Fruit fly (Drosophila melanogaster) whole organism, embryonic: ENCODE measurements around the gene trbl.
A peak's percentile ranks its signal among the peaks of the same experiment; 100 is the strongest.

ENCODE experiments used
- Bgb ChIP-seq: fragments of 200-800 bp; sonication (Bioruptor generic); IDR thresholded peaks from 2 replicates; pipeline ENCODE4 v1.3.6; 2022; ENCODE audit warnings: missing biosample characterization, missing genetic modification characterization; ENCODE audit not compliant: partially characterized antibody
- CG10565 ChIP-seq: fragments of 200-800 bp; sonication (Bioruptor generic); optimal IDR thresholded peaks from 3 replicates; lab custom pipeline; 2016; ENCODE audit warnings: missing biosample characterization, mild to moderate bottlenecking, missing genetic modification characterization
- CG11695 ChIP-seq: fragments of 200-800 bp; sonication (Bioruptor generic); IDR thresholded peaks from 3 replicates; pipeline ENCODE4 v1.3.6; 2022; ENCODE audit warnings: missing biosample characterization, missing genetic modification characterization
- CG12104 ChIP-seq: fragments of 200-800 bp; sonication (Bioruptor generic); optimal IDR thresholded peaks from 3 replicates; lab custom pipeline; 2016; ENCODE audit warnings: missing biosample characterization, missing genetic modification characterization
- CG12299 ChIP-seq: fragments of 200-800 bp; sonication (Bioruptor generic); optimal IDR thresholded peaks from 2 replicates; lab custom pipeline; 2018; ENCODE audit warnings: missing biosample characterization, mild to moderate bottlenecking, missing genetic modification characterization
- CG13287 ChIP-seq: fragments of 200-800 bp; sonication (Bioruptor generic); IDR thresholded peaks from 2 replicates; pipeline ENCODE4 v1.3.6; 2022; ENCODE audit warnings: missing biosample characterization, missing genetic modification characterization; ENCODE audit not compliant: partially characterized antibody
- CG13296 ChIP-seq: fragments of 200-800 bp; sonication (Bioruptor generic); optimal IDR thresholded peaks from 3 replicates; lab custom pipeline; 2018; ENCODE audit warnings: missing biosample characterization, mild to moderate bottlenecking, missing genetic modification characterization
- CG14014 ChIP-seq: fragments of 200-800 bp; sonication (Bioruptor generic); IDR thresholded peaks from 2 replicates; pipeline ENCODE4 v1.3.6; 2022; ENCODE audit warnings: missing biosample characterization, missing genetic modification characterization
- CG14965 ChIP-seq: fragments of 200-800 bp; sonication (Bioruptor generic); optimal IDR thresholded peaks from 2 replicates; lab custom pipeline; 2016; ENCODE audit warnings: missing biosample characterization, missing genetic modification characterization, borderline replicate concordance
- CG16779 ChIP-seq: fragments of 200-800 bp; sonication (Bioruptor generic); IDR thresholded peaks from 2 replicates; pipeline ENCODE4 v1.3.6; 2022; ENCODE audit warnings: missing biosample characterization, missing genetic modification characterization
- CG18619 ChIP-seq: fragments of 200-800 bp; sonication (Bioruptor generic); optimal IDR thresholded peaks from 3 replicates; lab custom pipeline; 2017; ENCODE audit warnings: missing biosample characterization, mild to moderate bottlenecking, missing genetic modification characterization
- CG2889 ChIP-seq: fragments of 200-800 bp; sonication (Bioruptor generic); IDR thresholded peaks from 3 replicates; pipeline ENCODE4 v1.3.6; 2022; ENCODE audit warnings: missing biosample characterization, missing genetic modification characterization
- CG30403 ChIP-seq: fragments of 200-800 bp; sonication (Bioruptor generic); optimal IDR thresholded peaks from 3 replicates; lab custom pipeline; 2016; ENCODE audit warnings: missing biosample characterization, missing genetic modification characterization
- CG3281 ChIP-seq: fragments of 200-800 bp; sonication (Bioruptor generic); optimal IDR thresholded peaks from 3 replicates; lab custom pipeline; 2017; ENCODE audit warnings: missing biosample characterization, mild to moderate bottlenecking, missing genetic modification characterization
- CG34224 ChIP-seq: fragments of 200-800 bp; sonication (Bioruptor generic); IDR thresholded peaks from 3 replicates; pipeline ENCODE4 v1.3.6; 2022; ENCODE audit warnings: missing biosample characterization, missing genetic modification characterization; ENCODE audit not compliant: partially characterized antibody
- CG34422 ChIP-seq: fragments of 200-800 bp; sonication (Bioruptor generic); IDR thresholded peaks from 3 replicates; pipeline ENCODE4 v1.3.6; 2022; ENCODE audit warnings: missing biosample characterization, missing genetic modification characterization
- CG6175 ChIP-seq: fragments of 200-800 bp; sonication (Bioruptor generic); IDR thresholded peaks from 3 replicates; pipeline ENCODE4 v1.3.6; 2022; ENCODE audit warnings: missing biosample characterization, missing genetic modification characterization
- CG6654 ChIP-seq: fragments of 200-800 bp; sonication (Bioruptor generic); optimal IDR thresholded peaks from 2 replicates; lab custom pipeline; 2017; ENCODE audit warnings: missing biosample characterization, mild to moderate bottlenecking, missing genetic modification characterization
- CG6683 ChIP-seq: fragments of 200-800 bp; sonication (Bioruptor generic); optimal IDR thresholded peaks from 2 replicates; lab custom pipeline; 2017; ENCODE audit warnings: missing biosample characterization, mild to moderate bottlenecking, missing genetic modification characterization, missing genetic modification reagents
- CG6689 ChIP-seq: fragments of 200-800 bp; sonication (Bioruptor generic); IDR thresholded peaks from 2 replicates; pipeline ENCODE4 v1.3.6; 2022; ENCODE audit warnings: missing biosample characterization, missing genetic modification characterization
- CG6765 ChIP-seq: fragments of 200-800 bp; sonication (Bioruptor generic); optimal IDR thresholded peaks from 3 replicates; lab custom pipeline; 2017; ENCODE audit warnings: missing biosample characterization, mild to moderate bottlenecking, missing genetic modification characterization
- CG6854 ChIP-seq: fragments of 200-800 bp; sonication (Bioruptor generic); optimal IDR thresholded peaks from 3 replicates; lab custom pipeline; 2017; ENCODE audit warnings: missing biosample characterization, mild to moderate bottlenecking, missing genetic modification characterization
- CG8281 ChIP-seq: fragments of 200-800 bp; sonication (Bioruptor generic); optimal IDR thresholded peaks from 2 replicates; lab custom pipeline; 2018; ENCODE audit warnings: missing biosample characterization, mild to moderate bottlenecking, missing genetic modification characterization, moderate library complexity
- CG8478 ChIP-seq: fragments of >200 bp; optimal IDR thresholded peaks from 2 replicates; lab custom pipeline; 2018
- D19B ChIP-seq: fragments of 200-800 bp; sonication (Bioruptor generic); optimal IDR thresholded peaks from 2 replicates; lab custom pipeline; 2017; ENCODE audit warnings: missing biosample characterization, mild to moderate bottlenecking, missing genetic modification characterization
- Dll ChIP-seq: fragments of 200-800 bp; sonication (Bioruptor generic); IDR thresholded peaks from 4 replicates; pipeline ENCODE4 v1.3.6; 2022; ENCODE audit warnings: missing biosample characterization, missing genetic modification characterization; ENCODE audit not compliant: partially characterized antibody
- E2f1 ChIP-seq: fragments of 200-800 bp; sonication (Bioruptor generic); IDR thresholded peaks from 2 replicates; pipeline ENCODE4 v1.3.6; 2022; ENCODE audit warnings: missing biosample characterization, missing genetic modification characterization
- E2f2 ChIP-seq: fragments of 200-800 bp; sonication (Bioruptor generic); IDR thresholded peaks from 2 replicates; pipeline ENCODE4 v1.3.6; 2022; ENCODE audit warnings: missing biosample characterization, missing genetic modification characterization
- Ets65A ChIP-seq: fragments of 200-800 bp; sonication (Bioruptor generic); peaks from one replicate; lab custom pipeline; 2016; ENCODE audit warnings: missing biosample characterization, missing genetic modification characterization
- H2.0 ChIP-seq: fragments of 200-800 bp; sonication (Bioruptor generic); IDR thresholded peaks from 2 replicates; pipeline ENCODE4 v1.3.6; 2022; ENCODE audit warnings: missing biosample characterization, missing genetic modification characterization
- HmgZ ChIP-seq: fragments of 200-800 bp; sonication (Bioruptor generic); optimal IDR thresholded peaks from 2 replicates; lab custom pipeline; 2018; ENCODE audit warnings: missing biosample characterization, mild to moderate bottlenecking, missing genetic modification characterization
- Med ChIP-seq: fragments of 200-800 bp; sonication (Bioruptor generic); peaks from one replicate; lab custom pipeline; 2016; ENCODE audit warnings: missing biosample characterization, missing genetic modification characterization, mild to moderate bottlenecking, inconsistent platforms, moderate library complexity
- Scr ChIP-seq: fragments of 200-800 bp; sonication (Bioruptor generic); IDR thresholded peaks from 2 replicates; pipeline ENCODE4 v1.3.6; 2022; ENCODE audit warnings: missing biosample characterization, missing genetic modification characterization; ENCODE audit not compliant: partially characterized antibody
- YL-1 ChIP-seq: fragments of 200-800 bp; sonication (Bioruptor generic); optimal IDR thresholded peaks from 3 replicates; lab custom pipeline; 2017; ENCODE audit warnings: missing biosample characterization, mild to moderate bottlenecking, missing genetic modification characterization
- cwo ChIP-seq: fragments of 200-800 bp; sonication (Bioruptor generic); optimal IDR thresholded peaks from 3 replicates; lab custom pipeline; 2017; ENCODE audit warnings: missing biosample characterization, missing genetic modification characterization, mild to moderate bottlenecking, moderate library complexity, missing genetic modification reagents
- emc ChIP-seq: fragments of 200-800 bp; sonication (Bioruptor generic); optimal IDR thresholded peaks from 2 replicates; lab custom pipeline; 2016; ENCODE audit warnings: missing biosample characterization, missing genetic modification characterization
- ewg ChIP-seq: fragments of 200-800 bp; sonication (Bioruptor generic); optimal IDR thresholded peaks from 3 replicates; lab custom pipeline; 2017; ENCODE audit warnings: mild to moderate bottlenecking, missing biosample characterization, missing genetic modification reagents, missing genetic modification characterization
- gfzf ChIP-seq: fragments of 200-800 bp; sonication (Bioruptor generic); optimal IDR thresholded peaks from 2 replicates; lab custom pipeline; 2016; ENCODE audit warnings: missing biosample characterization, mild to moderate bottlenecking, missing genetic modification characterization, moderate library complexity
- hbn ChIP-seq: fragments of 200-800 bp; sonication (Bioruptor generic); IDR thresholded peaks from 2 replicates; pipeline ENCODE4 v1.3.6; 2022; ENCODE audit warnings: missing biosample characterization, missing genetic modification characterization; ENCODE audit not compliant: partially characterized antibody
- inv ChIP-seq: fragments of 200-800 bp; sonication (Bioruptor generic); IDR thresholded peaks from 2 replicates; pipeline ENCODE4 v1.3.6; 2022; ENCODE audit warnings: missing biosample characterization, missing genetic modification characterization; ENCODE audit not compliant: partially characterized antibody
- psq ChIP-seq: fragments of 200-800 bp; sonication (Bioruptor generic); optimal IDR thresholded peaks from 2 replicates; lab custom pipeline; 2017; ENCODE audit warnings: missing biosample characterization, missing genetic modification characterization
- salm ChIP-seq: fragments of 200-800 bp; sonication (Bioruptor generic); optimal IDR thresholded peaks from 2 replicates; lab custom pipeline; 2018; ENCODE audit warnings: missing biosample characterization, mild to moderate bottlenecking, missing genetic modification characterization
- schlank ChIP-seq: fragments of 200-800 bp; sonication (Bioruptor generic); optimal IDR thresholded peaks from 2 replicates; lab custom pipeline; 2018; ENCODE audit warnings: missing biosample characterization, mild to moderate bottlenecking, missing genetic modification characterization
- shn ChIP-seq: fragments of 200-800 bp; sonication (Bioruptor generic); optimal IDR thresholded peaks from 3 replicates; lab custom pipeline; 2016; ENCODE audit warnings: missing biosample characterization, missing genetic modification characterization
- sug ChIP-seq: fragments of 200-800 bp; optimal IDR thresholded peaks from 2 replicates; lab custom pipeline; 2019; ENCODE audit warnings: missing biosample characterization, mild to moderate bottlenecking, missing genetic modification characterization, moderate library complexity
- tx ChIP-seq: fragments of 200-800 bp; sonication (Bioruptor generic); optimal IDR thresholded peaks from 2 replicates; lab custom pipeline; 2016; ENCODE audit warnings: missing biosample characterization, missing genetic modification characterization
- wek ChIP-seq: fragments of 200-800 bp; sonication (Bioruptor generic); optimal IDR thresholded peaks from 3 replicates; lab custom pipeline; 2018; ENCODE audit warnings: missing biosample characterization, mild to moderate bottlenecking, missing genetic modification characterization, moderate library complexity
- yki ChIP-seq: fragments of >200 bp; optimal IDR thresholded peaks from 3 replicates; lab custom pipeline; 2018
- z ChIP-seq: fragments of 200-800 bp; sonication (Bioruptor generic); IDR thresholded peaks from 3 replicates; pipeline ENCODE4 v1.3.6; 2022; ENCODE audit warnings: missing biosample characterization, missing genetic modification characterization
- zen2 ChIP-seq: fragments of 200-800 bp; sonication (Bioruptor generic); IDR thresholded peaks from 3 replicates; pipeline ENCODE4 v1.3.6; 2022; ENCODE audit warnings: missing biosample characterization, missing genetic modification characterization; ENCODE audit not compliant: partially characterized antibody
- zf30C ChIP-seq: fragments of 200-800 bp; sonication (Bioruptor generic); optimal IDR thresholded peaks from 3 replicates; lab custom pipeline; 2018; ENCODE audit warnings: missing biosample characterization, mild to moderate bottlenecking, missing genetic modification characterization

Gene trbl

DNA sequence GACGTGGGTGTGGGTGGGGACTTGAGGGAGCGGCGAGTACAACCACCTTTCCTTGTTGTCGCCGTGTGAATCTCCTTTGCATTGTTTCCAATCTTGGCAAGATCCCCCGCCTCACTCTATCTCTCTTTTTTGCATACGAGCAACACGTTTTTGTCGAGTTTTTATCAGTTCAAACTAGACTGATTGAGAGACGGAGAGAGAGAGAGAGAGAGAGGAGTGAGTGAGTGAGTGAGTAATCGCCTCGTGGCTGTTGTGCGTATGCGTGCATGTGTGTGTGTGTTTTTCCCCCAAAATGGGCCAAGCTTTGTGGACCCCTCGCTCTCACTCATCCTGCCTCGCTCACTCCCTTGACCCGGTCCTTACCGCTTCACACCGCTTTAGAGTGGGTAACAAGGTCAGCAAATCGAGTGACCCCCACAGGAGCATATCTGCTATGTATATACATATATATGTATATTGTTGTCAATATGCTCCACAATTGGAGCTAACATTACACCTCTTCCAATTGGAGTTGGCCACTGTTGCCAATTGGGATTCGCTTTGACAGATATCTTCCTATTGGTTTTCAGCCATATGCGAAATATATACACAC is 52.0 kb downstream of the trbl start (continued):
- TF ChIP-seq CG30403 (GFP tag; lab: Kevin White, UChicago), result no peak
- TF ChIP-seq zen2 (GFP tag; lab: Robert Waterston, UW), result no peak
- TF ChIP-seq CG14965, result no peak
- TF ChIP-seq CG8478 (lab: Kevin White, UChicago), result peak; percentile 41
- TF ChIP-seq tx (GFP tag; lab: Kevin White, UChicago), result no peak
- no peak for TF ChIP-seq CG12104 (GFP tag; lab: Kevin White, UChicago)
- TF ChIP-seq z, result peak; percentile 93
- TF ChIP-seq CG12299 (tag; lab: Kevin White, UChicago), result no peak
- no peak for TF ChIP-seq CG6689 (GFP tag; lab: Robert Waterston, UW)
- no peak for TF ChIP-seq Scr
- TF ChIP-seq CG2889 (GFP tag; lab: Robert Waterston, UW), result no peak
- peak; percentile 26; the same call in 1 of the 3 replicates for TF ChIP-seq CG34422 (GFP tag; lab: Robert Waterston, UW)
- TF ChIP-seq hbn (GFP tag; lab: Robert Waterston, UW), result no peak
- no peak for TF ChIP-seq CG13296 (GFP tag; lab: Kevin White, UChicago)
- peak; percentile 51 for TF ChIP-seq ewg (GFP tag; lab: Kevin White, UChicago)
- TF ChIP-seq E2f1 (GFP tag; lab: Robert Waterston, UW), result no peak
- no peak for TF ChIP-seq psq (GFP tag; lab: Kevin White, UChicago)
- TF ChIP-seq gfzf, result no peak
- TF ChIP-seq Dll (GFP tag; lab: Robert Waterston, UW), result peak; percentile 33; the same call in 2 of the 4 replicates
- peak; percentile 0 for TF ChIP-seq HmgZ (tag; lab: Kevin White, UChicago)
- TF ChIP-seq YL-1 (GFP tag; lab: Kevin White, UChicago), result peak; percentile 53
- TF ChIP-seq schlank (tag; lab: Kevin White, UChicago), result no peak
- TF ChIP-seq CG13287 (GFP tag; lab: Robert Waterston, UW), result peak; percentile 56
- TF ChIP-seq CG11695 (GFP tag; lab: Robert Waterston, UW), result no peak
- TF ChIP-seq CG10565, result no peak
- no peak for TF ChIP-seq zf30C (GFP tag; lab: Kevin White, UChicago)
- TF ChIP-seq CG6765, result no peak
- no peak for TF ChIP-seq emc (GFP tag; lab: Kevin White, UChicago)
- peak; percentile 59 for TF ChIP-seq Med
- no peak for TF ChIP-seq CG18619 (GFP tag; lab: Kevin White, UChicago)
- no peak for TF ChIP-seq CG6175 (GFP tag; lab: Robert Waterston, UW)
- TF ChIP-seq CG14014 (GFP tag; lab: Robert Waterston, UW), result no peak
- TF ChIP-seq Ets65A (GFP tag; lab: Kevin White, UChicago), result no peak
- TF ChIP-seq CG8281 (tag; lab: Kevin White, UChicago), result no peak
- TF ChIP-seq CG3281 (GFP tag; lab: Kevin White, UChicago), result no peak
- peak; percentile 23; the same call in 1 of the 2 replicates for TF ChIP-seq Bgb (GFP tag; lab: Robert Waterston, UW)
- TF ChIP-seq shn (GFP tag; lab: Kevin White, UChicago), result no peak
- TF ChIP-seq wek (GFP tag; lab: Kevin White, UChicago), result no peak
- peak; percentile 73 for TF ChIP-seq cwo (GFP tag; lab: Kevin White, UChicago)
- no peak for TF ChIP-seq CG6683 (GFP tag; lab: Kevin White, UChicago)
- TF ChIP-seq yki, result peak; percentile 48
- peak; percentile 51; the same call in 1 of the 3 replicates for TF ChIP-seq CG34224 (GFP tag; lab: Robert Waterston, UW)
- TF ChIP-seq CG16779 (GFP tag; lab: Robert Waterston, UW), result no peak
- TF ChIP-seq D19B (GFP tag; lab: Kevin White, UChicago), result no peak
- TF ChIP-seq H2.0, result no peak
- no peak for TF ChIP-seq inv (GFP tag; lab: Robert Waterston, UW)
- no peak for TF ChIP-seq CG6654 (GFP tag; lab: Kevin White, UChicago)
- TF ChIP-seq sug (tag; lab: Kevin White, UChicago), result peak; percentile 68
- TF ChIP-seq salm, result no peak
- no peak for TF ChIP-seq E2f2 (GFP tag; lab: Robert Waterston, UW)
- no peak for TF ChIP-seq CG6854 (GFP tag; lab: Kevin White, UChicago)
